Fruit fly (Drosophila melanogaster) S2 (cell line): ENCODE measurements around the gene CG5758.

Source experiments
- CG8478 ChIP-seq: fragments of >200 bp; optimal IDR thresholded peaks from 2 replicates; lab custom pipeline; 2018
- CTCF ChIP-seq, 2 experiments: fragments of >200 bp; optimal IDR thresholded peaks; 2 replicates each; lab custom pipeline; 2018

DNA sequence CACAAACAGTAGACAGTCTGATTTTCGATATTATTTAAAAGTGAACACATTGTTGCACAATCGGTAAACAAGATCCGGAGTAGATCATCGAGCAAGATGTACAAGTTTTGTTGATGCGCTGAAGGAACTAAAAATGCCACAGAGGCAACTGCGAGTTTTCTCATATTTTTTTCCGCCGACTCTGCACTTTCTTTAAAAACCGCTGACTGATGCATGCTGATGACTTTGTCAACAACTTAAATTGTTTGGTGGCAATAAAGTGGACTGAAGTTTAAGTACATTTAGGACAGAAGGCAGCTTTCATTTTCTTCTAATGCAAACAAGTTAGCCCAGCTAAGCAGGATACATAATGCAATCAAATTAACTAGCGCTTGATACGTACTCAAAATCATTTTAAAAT, 7.4 kb upstream of the CG5758 start:
- TF ChIP-seq CG8478 (lab: Kevin White, UChicago) = no peak
- TF ChIP-seq CTCF (optimal IDR thresholded peaks at IDR 0.05; lab: Kevin White, UChicago) = no peak
